Fruit fly (Drosophila melanogaster) whole organism, wandering third instar larva: Measurements from ENCODE around the gene lds.

Experiments used
- Abd-B ChIP-seq: fragments of >200 bp; optimal IDR thresholded peaks from 2 replicates; lab custom pipeline; 2017; ENCODE audit warnings: missing biosample characterization, missing genetic modification characterization
- CG9705 ChIP-seq: fragments of 200-800 bp; sonication (Bioruptor generic); optimal IDR thresholded peaks from 2 replicates; lab custom pipeline; 2018; ENCODE audit warnings: missing biosample characterization, mild to moderate bottlenecking, missing genetic modification characterization
- CrebA ChIP-seq: fragments of 200-800 bp; sonication (Bioruptor generic); optimal IDR thresholded peaks from 2 replicates; lab custom pipeline; 2016; ENCODE audit warnings: missing biosample characterization, mild to moderate bottlenecking, missing genetic modification characterization, borderline replicate concordance
- Myc ChIP-seq: fragments of >200 bp; optimal IDR thresholded peaks from 2 replicates; lab custom pipeline; 2017
- N ChIP-seq: fragments of >200 bp; optimal IDR thresholded peaks from 2 replicates; lab custom pipeline; 2018; ENCODE audit warnings: missing biosample characterization, missing external identifiers, missing genetic modification characterization
- OdsH ChIP-seq: fragments of 200-800 bp; sonication (Bioruptor generic); optimal IDR thresholded peaks from 2 replicates; lab custom pipeline; 2016; ENCODE audit warnings: missing biosample characterization, mild to moderate bottlenecking, missing genetic modification characterization
- dsf ChIP-seq: sonication (Bioruptor generic); optimal IDR thresholded peaks from 2 replicates; lab custom pipeline; 2016; ENCODE audit warnings: missing biosample characterization, missing genetic modification characterization, borderline replicate concordance
- h ChIP-seq: fragments of 200-800 bp; sonication (Bioruptor generic); optimal IDR thresholded peaks from 3 replicates; lab custom pipeline; 2016; ENCODE audit warnings: missing biosample characterization, mild to moderate bottlenecking, missing genetic modification characterization
- lola ChIP-seq: fragments of >200 bp; optimal IDR thresholded peaks from 2 replicates; lab custom pipeline; 2017; ENCODE audit warnings: missing biosample characterization, missing genetic modification characterization
- pan ChIP-seq: fragments of >200 bp; optimal IDR thresholded peaks from 2 replicates; lab custom pipeline; 2017
- psq ChIP-seq: fragments of 200-800 bp; sonication (Bioruptor generic); optimal IDR thresholded peaks from 3 replicates; lab custom pipeline; 2017; ENCODE audit warnings: missing biosample characterization, mild to moderate bottlenecking, missing genetic modification characterization, moderate library complexity
- rgr ChIP-seq: fragments of 200-800 bp; sonication (Bioruptor generic); optimal IDR thresholded peaks from 3 replicates; lab custom pipeline; 2016; ENCODE audit warnings: missing biosample characterization, mild to moderate bottlenecking, missing genetic modification characterization

DNA sequence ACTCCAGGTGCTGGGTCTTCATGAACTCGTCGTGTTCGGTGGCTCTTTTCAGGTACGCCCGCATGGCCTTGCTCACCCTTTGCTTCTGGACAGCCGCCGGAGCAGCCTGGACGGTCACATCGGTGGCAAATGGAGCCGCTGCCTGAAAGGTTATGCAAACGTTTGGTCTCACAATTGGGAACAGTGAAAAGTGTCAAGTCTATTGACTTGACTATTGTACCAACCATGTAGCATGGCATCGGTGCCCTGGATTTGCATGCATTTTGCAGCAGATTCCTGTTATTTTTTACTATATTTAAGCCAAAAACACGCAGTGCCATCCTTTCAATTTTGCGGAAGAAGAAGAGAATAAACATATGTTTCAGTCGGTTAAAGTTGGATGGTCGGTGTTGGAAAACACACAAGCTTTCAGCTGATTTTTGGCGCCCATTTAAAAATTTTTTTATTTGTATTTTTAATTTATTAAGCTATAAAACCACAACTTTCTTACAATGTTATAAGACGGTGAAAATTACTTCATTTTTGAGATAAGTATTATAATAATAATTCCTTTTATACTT lies 17.8 kb upstream of the lds start, which contains the start of gene mRpS9:
- no peak for TF ChIP-seq lola
- no peak for TF ChIP-seq dsf
- no peak for TF ChIP-seq OdsH (GFP tag; lab: Kevin White, UChicago)
- no peak for TF ChIP-seq Abd-B (GFP tag; lab: Kevin White, UChicago)
- no peak for TF ChIP-seq pan
- no peak for TF ChIP-seq CG9705 (GFP tag; lab: Kevin White, UChicago)
- no peak for TF ChIP-seq Myc (lab: Kevin White, UChicago)
- TF ChIP-seq rgr (GFP tag; lab: Kevin White, UChicago) = no peak
- no peak for TF ChIP-seq h
- TF ChIP-seq N (GFP tag; lab: Kevin White, UChicago) = no peak
- no peak for TF ChIP-seq psq
- no peak for TF ChIP-seq CrebA (GFP tag; lab: Kevin White, UChicago)
